Worm (Caenorhabditis elegans): ENCODE measurements around the gene M04C3.2.

The M04C3.2 gene

DNA sequence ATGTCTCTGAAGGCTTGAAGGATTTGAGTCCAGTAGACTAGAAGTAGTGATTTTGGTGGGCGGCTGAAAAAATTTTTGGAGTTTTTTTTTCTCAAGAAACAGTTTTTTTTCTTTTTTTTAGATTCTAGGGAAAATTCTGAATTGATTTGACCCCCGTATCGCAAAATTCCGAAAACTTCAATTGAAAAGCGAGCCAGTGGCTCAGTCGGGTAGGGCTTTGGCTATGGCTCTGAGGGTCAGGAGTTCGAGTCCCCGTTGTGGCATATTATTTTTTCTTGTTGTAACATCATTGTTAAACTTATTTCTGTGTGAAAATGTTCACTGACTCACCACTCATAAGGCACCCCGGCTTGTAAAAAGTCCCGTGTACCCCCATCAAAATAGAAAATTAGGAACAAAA lies 50.3 kb downstream of the M04C3.2 start:
- TF ChIP-seq rpc-1 (optimal IDR thresholded peaks at IDR 0.05) = peak; percentile 8
- TF ChIP-seq rpc-1 (tag; optimal IDR thresholded peaks at IDR 0.05) = peak; percentile 56
- TF ChIP-seq Y53F4B.3 (GFP tag; IDR thresholded peaks at IDR 0.05) = no peak
- peak; percentile 64 for TF ChIP-seq tbp1 (GFP tag; optimal IDR thresholded peaks at IDR 0.05)

DNA sequence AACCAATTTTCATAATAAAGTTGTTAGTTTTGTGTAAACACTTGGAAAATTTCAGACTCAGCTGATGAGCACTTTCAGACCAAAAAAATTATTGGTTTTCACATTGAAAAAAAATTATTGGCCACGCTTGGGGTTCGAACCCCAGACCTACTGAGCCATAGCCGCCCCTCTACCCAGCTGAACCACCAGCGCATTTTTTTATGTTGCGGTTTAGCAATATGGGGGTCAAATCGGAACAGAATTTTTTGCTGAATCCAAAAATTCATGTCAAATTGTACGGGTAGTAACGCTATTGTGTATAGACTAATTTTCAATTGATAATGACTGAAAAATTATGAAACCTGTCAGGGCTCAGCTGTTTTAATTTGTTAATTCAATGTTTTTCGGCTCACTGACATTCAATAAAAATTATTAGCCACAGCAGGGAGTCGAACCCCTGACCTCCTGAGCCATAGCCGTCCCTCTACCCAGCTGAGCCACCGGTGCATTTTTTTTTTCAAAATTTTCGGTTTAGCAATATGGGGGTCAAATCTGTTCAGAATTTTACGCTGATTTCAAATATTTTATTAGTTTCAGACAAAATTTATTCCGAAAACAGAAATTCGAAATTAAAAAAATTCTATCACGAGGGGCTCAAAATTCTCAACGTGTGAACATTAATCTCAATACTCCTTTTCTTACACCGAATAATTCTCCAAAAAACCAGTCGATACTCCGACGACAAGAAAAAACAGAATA lies 52.0 kb downstream of the M04C3.2 start:
- no peak for TF ChIP-seq chd-7 (tag; optimal IDR thresholded peaks at IDR 0.05)
- TF ChIP-seq tbp1 (GFP tag; optimal IDR thresholded peaks at IDR 0.05) = peak; percentile 78
- no peak for TF ChIP-seq xnd-1 (tag; optimal IDR thresholded peaks at IDR 0.05)
- TF ChIP-seq B0261.1 (tag; optimal IDR thresholded peaks at IDR 0.05) = peak; percentile 37
- TF ChIP-seq sptf-2 (GFP tag; optimal IDR thresholded peaks at IDR 0.05) = no peak
- peak; percentile 22 for TF ChIP-seq rpc-1 (optimal IDR thresholded peaks at IDR 0.05)
- peak; percentile 66 for TF ChIP-seq rpc-1 (tag; optimal IDR thresholded peaks at IDR 0.05)
- TF ChIP-seq efl-1 (GFP tag; optimal IDR thresholded peaks at IDR 0.05) = no peak
- TF ChIP-seq B0035.1 (tag; optimal IDR thresholded peaks at IDR 0.05) = no peak
- TF ChIP-seq ztf-18 (tag; optimal IDR thresholded peaks at IDR 0.05) = peak; percentile 4
- no peak for TF ChIP-seq ceh-91 (GFP tag; IDR thresholded peaks at IDR 0.05)
- TF ChIP-seq F52B5.7 (tag; optimal IDR thresholded peaks at IDR 0.05) = no peak
- no peak for TF ChIP-seq snpc-1.1 (tag; optimal IDR thresholded peaks at IDR 0.05; ENCODE audit: insufficient read depth)
- TF ChIP-seq ztf-3 (GFP tag; optimal IDR thresholded peaks at IDR 0.05) = no peak
- TF ChIP-seq nhr-80 (tag; optimal IDR thresholded peaks at IDR 0.05) = no peak
- no peak for TF ChIP-seq madf-6 (GFP tag; IDR thresholded peaks at IDR 0.05)

Measured in whole organism, young adult.